Fruit fly (Drosophila melanogaster) whole organism, embryonic: ENCODE measurements around the gene CG17359.

Experiments used
- Atf-2 ChIP-seq: fragments of 200-800 bp; sonication (Bioruptor generic); optimal IDR thresholded peaks from 2 replicates; lab custom pipeline; 2016; ENCODE audit warnings: missing biosample characterization, missing genetic modification characterization
- CG10321 ChIP-seq: fragments of 200-800 bp; sonication (Bioruptor generic); IDR thresholded peaks from 2 replicates; pipeline ENCODE4 v1.3.6; 2022; ENCODE audit warnings: missing biosample characterization, missing genetic modification characterization
- CG12391 ChIP-seq: fragments of 200-800 bp; sonication (Bioruptor generic); optimal IDR thresholded peaks from 3 replicates; lab custom pipeline; 2018; ENCODE audit warnings: missing biosample characterization, mild to moderate bottlenecking, missing genetic modification characterization, moderate library complexity
- CG12942 ChIP-seq: fragments of 200-800 bp; sonication (Bioruptor generic); optimal IDR thresholded peaks from 3 replicates; lab custom pipeline; 2016; ENCODE audit warnings: missing biosample characterization, missing genetic modification characterization
- CG13296 ChIP-seq: fragments of 200-800 bp; sonication (Bioruptor generic); optimal IDR thresholded peaks from 3 replicates; lab custom pipeline; 2018; ENCODE audit warnings: missing biosample characterization, mild to moderate bottlenecking, missing genetic modification characterization
- CG14710 ChIP-seq: fragments of 200-800 bp; sonication (Bioruptor generic); optimal IDR thresholded peaks from 3 replicates; lab custom pipeline; 2019; ENCODE audit warnings: missing biosample characterization, mild to moderate bottlenecking, missing genetic modification characterization, moderate library complexity
- CG2129 ChIP-seq: fragments of 200-800 bp; sonication (Bioruptor generic); IDR thresholded peaks from 2 replicates; pipeline ENCODE4 v1.3.6; 2022; ENCODE audit warnings: missing biosample characterization, missing genetic modification characterization; ENCODE audit not compliant: partially characterized antibody
- CG2678 ChIP-seq: fragments of 200-800 bp; sonication (Bioruptor generic); optimal IDR thresholded peaks from 3 replicates; lab custom pipeline; 2019; ENCODE audit warnings: missing biosample characterization, mild to moderate bottlenecking, missing genetic modification characterization, moderate library complexity
- CG2889 ChIP-seq: fragments of 200-800 bp; sonication (Bioruptor generic); IDR thresholded peaks from 3 replicates; pipeline ENCODE4 v1.3.6; 2022; ENCODE audit warnings: missing biosample characterization, missing genetic modification characterization
- CG31224 ChIP-seq: fragments of 200-800 bp; sonication (Bioruptor generic); IDR thresholded peaks from 2 replicates; pipeline ENCODE4 v1.3.6; 2022; ENCODE audit warnings: missing biosample characterization, missing genetic modification characterization
- CG33213 ChIP-seq: fragments of 200-800 bp; sonication (Bioruptor generic); optimal IDR thresholded peaks from 3 replicates; lab custom pipeline; 2016; ENCODE audit warnings: missing biosample characterization, missing genetic modification characterization
- CG3847 ChIP-seq: fragments of 200-800 bp; sonication (Bioruptor generic); IDR thresholded peaks from 2 replicates; pipeline ENCODE4 v1.3.6; 2022; ENCODE audit warnings: missing biosample characterization, missing genetic modification characterization
- CG42726 ChIP-seq: fragments of 200-800 bp; sonication (Bioruptor generic); IDR thresholded peaks from 2 replicates; pipeline ENCODE4 v1.3.6; 2022; ENCODE audit warnings: missing biosample characterization, missing genetic modification characterization; ENCODE audit not compliant: partially characterized antibody
- CG6272 ChIP-seq: fragments of 200-800 bp; sonication (Bioruptor generic); IDR thresholded peaks from 2 replicates; pipeline ENCODE4 v1.3.6; 2022; ENCODE audit warnings: missing biosample characterization, missing genetic modification characterization
- CG8359 ChIP-seq: fragments of 200-800 bp; sonication (Bioruptor generic); optimal IDR thresholded peaks from 2 replicates; lab custom pipeline; 2017; ENCODE audit warnings: missing biosample characterization, mild to moderate bottlenecking, missing genetic modification characterization, borderline replicate concordance
- Doc2 ChIP-seq: fragments of 200-800 bp; sonication (Bioruptor generic); IDR thresholded peaks from 2 replicates; pipeline ENCODE4 v1.3.6; 2022; ENCODE audit warnings: missing biosample characterization, missing genetic modification characterization
- Ets65A ChIP-seq: fragments of 200-800 bp; sonication (Bioruptor generic); peaks from one replicate; lab custom pipeline; 2016; ENCODE audit warnings: missing biosample characterization, missing genetic modification characterization
- HLH3B ChIP-seq: fragments of 200-800 bp; sonication (Bioruptor generic); IDR thresholded peaks from 2 replicates; pipeline ENCODE4 v1.3.6; 2022; ENCODE audit warnings: missing biosample characterization, missing genetic modification characterization
- HmgZ ChIP-seq: fragments of 200-800 bp; sonication (Bioruptor generic); optimal IDR thresholded peaks from 2 replicates; lab custom pipeline; 2018; ENCODE audit warnings: missing biosample characterization, mild to moderate bottlenecking, missing genetic modification characterization
- MESR4 ChIP-seq: fragments of 200-800 bp; sonication (Bioruptor generic); optimal IDR thresholded peaks from 2 replicates; lab custom pipeline; 2018; ENCODE audit warnings: missing biosample characterization, mild to moderate bottlenecking, missing genetic modification characterization, moderate library complexity
- Mrtf ChIP-seq: fragments of 200-800 bp; sonication (Bioruptor generic); IDR thresholded peaks from 3 replicates; pipeline ENCODE4 v1.3.6; 2022; ENCODE audit warnings: missing biosample characterization, missing genetic modification characterization
- NFAT ChIP-seq: fragments of 200-800 bp; sonication (Bioruptor generic); IDR thresholded peaks from 2 replicates; pipeline ENCODE4 v1.3.6; 2022; ENCODE audit warnings: missing biosample characterization, missing genetic modification characterization
- Nf-YC ChIP-seq: fragments of 200-800 bp; optimal IDR thresholded peaks from 3 replicates; lab custom pipeline; 2019; ENCODE audit warnings: missing biosample characterization, mild to moderate bottlenecking, missing genetic modification characterization, moderate library complexity
- Optix ChIP-seq: fragments of 200-800 bp; sonication (Bioruptor generic); IDR thresholded peaks from 3 replicates; pipeline ENCODE4 v1.3.6; 2022; ENCODE audit warnings: missing biosample characterization, missing genetic modification characterization
- Sry-δ ChIP-seq: fragments of 200-800 bp; sonication (Bioruptor generic); optimal IDR thresholded peaks from 2 replicates; lab custom pipeline; 2016; ENCODE audit warnings: missing biosample characterization, missing genetic modification characterization
- Stat92E ChIP-seq, 3 experiments: fragments of >200 bp in 2 of 3; fragments of 200-800 bp in 1 of 3; sonication (Bioruptor generic) in 1 of 3; optimal IDR thresholded peaks; 2 replicates each; lab custom pipeline; 2017 to 2019; ENCODE audit warnings: missing biosample characterization in 3 of 3, missing genetic modification characterization in 3 of 3, mild to moderate bottlenecking in 1 of 3, moderate library complexity in 1 of 3
- Tbp ChIP-seq: fragments of >200 bp; optimal IDR thresholded peaks from 2 replicates; lab custom pipeline; 2018; ENCODE audit warnings: missing biosample characterization, missing genetic modification characterization
- Xrp1 ChIP-seq: fragments of 200-800 bp; sonication (Bioruptor generic); IDR thresholded peaks from 2 replicates; pipeline ENCODE4 v1.3.6; 2022; ENCODE audit warnings: missing biosample characterization, missing genetic modification characterization
- amos ChIP-seq: fragments of 200-800 bp; sonication (Bioruptor generic); IDR thresholded peaks from 2 replicates; pipeline ENCODE4 v1.3.6; 2022; ENCODE audit warnings: missing biosample characterization, missing genetic modification characterization; ENCODE audit not compliant: partially characterized antibody
- bigmax ChIP-seq: fragments of 200-800 bp; sonication (Bioruptor generic); optimal IDR thresholded peaks from 2 replicates; lab custom pipeline; 2018; ENCODE audit warnings: missing biosample characterization, mild to moderate bottlenecking, missing genetic modification characterization
- crc ChIP-seq: fragments of 200-800 bp; sonication (Bioruptor generic); optimal IDR thresholded peaks from 2 replicates; lab custom pipeline; 2016; ENCODE audit warnings: missing biosample characterization, missing genetic modification characterization
- fd3F ChIP-seq: fragments of 200-800 bp; sonication (Bioruptor generic); optimal IDR thresholded peaks from 2 replicates; lab custom pipeline; 2018; ENCODE audit warnings: missing biosample characterization, mild to moderate bottlenecking, missing genetic modification characterization, moderate library complexity
- fd64A ChIP-seq: fragments of 200-800 bp; sonication (Bioruptor generic); optimal IDR thresholded peaks from 3 replicates; lab custom pipeline; 2018; ENCODE audit warnings: missing biosample characterization, mild to moderate bottlenecking, missing genetic modification characterization
- grau ChIP-seq: fragments of 200-800 bp; optimal IDR thresholded peaks from 3 replicates; lab custom pipeline; 2019; ENCODE audit warnings: missing biosample characterization, mild to moderate bottlenecking, missing genetic modification characterization, moderate library complexity
- gro ChIP-seq: fragments of 200-800 bp; sonication (Bioruptor generic); optimal IDR thresholded peaks from 2 replicates; lab custom pipeline; 2016; ENCODE audit warnings: missing biosample characterization, missing genetic modification characterization
- ham ChIP-seq: fragments of 200-800 bp; sonication (Bioruptor generic); IDR thresholded peaks from 2 replicates; pipeline ENCODE4 v1.3.6; 2022; ENCODE audit warnings: missing biosample characterization, missing genetic modification characterization
- nerfin-1 ChIP-seq: fragments of 200-800 bp; sonication (Bioruptor generic); optimal IDR thresholded peaks from 3 replicates; lab custom pipeline; 2019; ENCODE audit warnings: missing biosample characterization, mild to moderate bottlenecking, missing genetic modification characterization, moderate library complexity
- nmo ChIP-seq: fragments of 200-800 bp; sonication (Bioruptor generic); optimal IDR thresholded peaks from 2 replicates; lab custom pipeline; 2018; ENCODE audit warnings: missing biosample characterization, mild to moderate bottlenecking, missing genetic modification characterization, moderate library complexity
- nom ChIP-seq: fragments of 200-800 bp; sonication (Bioruptor generic); optimal IDR thresholded peaks from 2 replicates; lab custom pipeline; 2017; ENCODE audit warnings: missing biosample characterization, missing genetic modification characterization, mild to moderate bottlenecking, moderate library complexity, missing genetic modification reagents
- org-1 ChIP-seq: fragments of 200-800 bp; sonication (Bioruptor generic); optimal IDR thresholded peaks from 2 replicates; lab custom pipeline; 2017; ENCODE audit warnings: missing biosample characterization, missing genetic modification characterization
- p53 ChIP-seq: fragments of 200-800 bp; sonication (Bioruptor generic); optimal IDR thresholded peaks from 2 replicates; lab custom pipeline; 2016; ENCODE audit warnings: missing biosample characterization, missing genetic modification characterization
- peb ChIP-seq: fragments of 200-800 bp; sonication (Bioruptor generic); IDR thresholded peaks from 2 replicates; pipeline ENCODE4 v1.3.6; 2022; ENCODE audit warnings: missing biosample characterization, missing genetic modification characterization
- pzg ChIP-seq: fragments of 200-800 bp; sonication (Bioruptor generic); optimal IDR thresholded peaks from 3 replicates; lab custom pipeline; 2018; ENCODE audit warnings: missing biosample characterization, mild to moderate bottlenecking, missing genetic modification characterization, moderate library complexity
- run ChIP-seq: fragments of 200-800 bp; sonication (Bioruptor generic); optimal IDR thresholded peaks from 3 replicates; lab custom pipeline; 2018; ENCODE audit warnings: missing biosample characterization, mild to moderate bottlenecking, missing genetic modification characterization
- tx ChIP-seq: fragments of 200-800 bp; sonication (Bioruptor generic); optimal IDR thresholded peaks from 2 replicates; lab custom pipeline; 2016; ENCODE audit warnings: missing biosample characterization, missing genetic modification characterization
- unpg ChIP-seq: fragments of 200-800 bp; sonication (Bioruptor generic); optimal IDR thresholded peaks from 3 replicates; lab custom pipeline; 2018; ENCODE audit warnings: missing biosample characterization, mild to moderate bottlenecking, missing genetic modification characterization, moderate library complexity
- zfh1 ChIP-seq: fragments of 200-800 bp; sonication (Bioruptor generic); IDR thresholded peaks from 3 replicates; pipeline ENCODE4 v1.3.6; 2022; ENCODE audit warnings: missing biosample characterization, missing genetic modification characterization

Gene CG17359

dm6 chr3L:13996992-13997391 is 2.1 kb downstream of the CG17359 start, which contains the start of gene CG17361 (continued):
- peak; percentile 14 for TF ChIP-seq CG14710 (tag; lab: Kevin White, UChicago)
- TF ChIP-seq tx (GFP tag; lab: Kevin White, UChicago), result no peak
- no peak for TF ChIP-seq CG13296
- TF ChIP-seq gro (GFP tag; lab: Kevin White, UChicago), result no peak
- TF ChIP-seq CG12942 (GFP tag; lab: Kevin White, UChicago), result no peak
- no peak for TF ChIP-seq crc (GFP tag; lab: Kevin White, UChicago)
- no peak for TF ChIP-seq CG10321 (GFP tag; lab: Robert Waterston, UW)
- TF ChIP-seq Xrp1, result no peak
- TF ChIP-seq Stat92E (GFP tag; optimal IDR thresholded peaks at IDR 0.05; lab: Kevin White, UChicago), result no peak
- no peak for TF ChIP-seq CG33213
- no peak for TF ChIP-seq Optix (GFP tag; lab: Robert Waterston, UW)
- no peak for TF ChIP-seq nerfin-1 (tag; lab: Kevin White, UChicago)
- TF ChIP-seq fd3F (GFP tag; lab: Kevin White, UChicago), result no peak
- no peak for TF ChIP-seq zfh1 (GFP tag; lab: Robert Waterston, UW)
- TF ChIP-seq nmo (GFP tag; lab: Kevin White, UChicago), result peak; percentile 7
- TF ChIP-seq Nf-YC (tag; lab: Kevin White, UChicago), result no peak
- TF ChIP-seq Doc2 (GFP tag; lab: Robert Waterston, UW), result no peak
- TF ChIP-seq pzg (GFP tag; lab: Kevin White, UChicago), result peak; percentile 38
- no peak for TF ChIP-seq HLH3B (GFP tag; lab: Robert Waterston, UW)
- TF ChIP-seq CG2129, result no peak

DNA sequence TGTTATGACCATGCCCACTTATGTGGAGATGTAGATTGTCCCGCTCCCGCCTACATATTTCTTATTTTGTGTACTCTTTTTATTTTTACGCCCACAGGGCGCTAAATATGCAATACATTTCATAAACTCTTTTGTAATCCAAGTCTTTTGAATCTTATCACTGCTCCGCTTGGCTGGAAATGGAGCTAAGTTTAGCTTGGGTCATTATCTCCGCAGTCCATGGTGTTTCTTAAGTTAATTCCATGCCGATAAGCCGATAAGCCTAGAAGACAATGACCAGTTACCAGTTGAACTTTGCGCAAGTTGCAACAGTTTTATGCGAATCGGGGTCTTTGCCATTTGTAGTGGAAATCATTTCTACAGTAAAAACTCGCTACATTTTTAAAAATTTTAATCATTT is 2.6 kb downstream of the CG17359 start:
- TF ChIP-seq CG33213 (no peak), CG6272 (no peak), Ets65A (no peak), unpg (GFP tag; lab: Kevin White, UChicago) (no peak), nom (GFP tag; lab: Kevin White, UChicago) (peak; percentile 29), Tbp (GFP tag; lab: Kevin White, UChicago) (no peak)

DNA sequence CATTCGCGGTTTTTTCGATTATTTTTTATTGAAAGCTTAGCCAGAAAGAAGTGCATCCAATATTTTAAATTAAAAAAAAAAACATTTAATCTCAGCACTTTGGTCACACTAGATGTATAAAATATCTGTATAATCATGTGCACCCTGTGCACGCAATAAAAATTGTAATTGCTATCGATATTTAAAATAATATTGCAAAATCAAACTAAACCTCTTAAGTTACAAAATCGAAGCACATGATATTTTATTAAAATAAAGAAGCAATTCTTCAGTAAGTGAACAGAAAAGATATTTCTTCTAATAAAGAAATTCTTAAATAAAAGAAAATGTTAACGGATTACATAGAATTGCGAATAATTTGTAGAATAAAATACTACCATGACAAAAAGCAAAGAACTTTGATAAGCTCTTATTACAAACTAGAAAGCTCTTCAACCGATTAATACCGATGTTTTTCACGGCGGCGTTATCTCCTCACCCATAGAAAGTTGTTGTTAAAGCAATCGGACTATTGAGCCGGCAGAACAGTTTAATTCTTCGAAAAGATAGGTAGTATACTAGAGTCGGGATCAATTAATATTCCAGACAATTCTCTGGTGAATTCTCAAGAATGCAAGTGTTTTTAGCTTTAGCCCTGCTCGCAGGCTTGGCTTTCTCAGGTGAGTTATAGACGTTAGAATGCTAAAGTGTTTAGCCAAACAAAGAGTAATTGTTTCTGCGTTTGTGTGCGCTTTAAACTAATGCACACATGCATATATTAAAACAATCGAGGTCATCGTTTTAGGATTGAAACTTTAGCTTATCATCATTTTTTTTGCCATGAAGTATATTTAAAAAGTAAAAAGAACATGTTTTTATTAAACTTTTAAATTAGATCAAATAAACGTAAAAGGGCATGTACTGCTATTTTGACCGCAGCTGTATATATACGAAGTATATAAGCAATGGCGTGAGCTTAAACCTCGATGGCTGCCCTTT is 5.0 kb downstream of the CG17359 start, which contains the start of gene CtsK1:
TSS of gene CtsK1 (plus strand) at position 490 of the 978 bp plus-strand sequence.
- no peak for TF ChIP-seq CG2889
- TF ChIP-seq amos (GFP tag; lab: Robert Waterston, UW), result peak; percentile 69
- peak; percentile 16 for TF ChIP-seq grau (tag; lab: Kevin White, UChicago)
- TF ChIP-seq MESR4 (GFP tag; lab: Kevin White, UChicago), result no peak
- TF ChIP-seq CG3847 (GFP tag; lab: Robert Waterston, UW), result no peak
- no peak for TF ChIP-seq org-1 (GFP tag; lab: Kevin White, UChicago)
- TF ChIP-seq run (tag; lab: Kevin White, UChicago), result no peak
- TF ChIP-seq CG12391, result peak; percentile 46
- TF ChIP-seq HLH3B (GFP tag; lab: Robert Waterston, UW), result 0 out of 2 replicates have a peak, but pooled peaks have one; percentile 34
- TF ChIP-seq NFAT (GFP tag; lab: Robert Waterston, UW), result no peak
- no peak for TF ChIP-seq ham (GFP tag; lab: Robert Waterston, UW)
- peak; percentile 48 for TF ChIP-seq CG2678 (tag; lab: Kevin White, UChicago)
- no peak for TF ChIP-seq CG42726 (GFP tag; lab: Robert Waterston, UW)
- no peak for TF ChIP-seq bigmax (GFP tag; lab: Kevin White, UChicago)
- no peak for TF ChIP-seq Mrtf (GFP tag; lab: Robert Waterston, UW)
- TF ChIP-seq HmgZ, result no peak
- no peak for TF ChIP-seq p53
- TF ChIP-seq Atf-2, result no peak
- peak; percentile 77 for TF ChIP-seq Sry-δ
- no peak for TF ChIP-seq peb
- TF ChIP-seq pzg (GFP tag; lab: Kevin White, UChicago), result peak; percentile 40
- TF ChIP-seq fd64A (GFP tag; lab: Kevin White, UChicago), result no peak
- no peak for TF ChIP-seq CG8359 (GFP tag; lab: Kevin White, UChicago)
- no peak for TF ChIP-seq CG31224 (GFP tag; lab: Robert Waterston, UW)
